Fruit fly (Drosophila melanogaster): ENCODE results near the gene CG13843.
A peak's percentile ranks its signal among the peaks of the same experiment; 100 is the strongest.

Gene CG13843

DNA sequence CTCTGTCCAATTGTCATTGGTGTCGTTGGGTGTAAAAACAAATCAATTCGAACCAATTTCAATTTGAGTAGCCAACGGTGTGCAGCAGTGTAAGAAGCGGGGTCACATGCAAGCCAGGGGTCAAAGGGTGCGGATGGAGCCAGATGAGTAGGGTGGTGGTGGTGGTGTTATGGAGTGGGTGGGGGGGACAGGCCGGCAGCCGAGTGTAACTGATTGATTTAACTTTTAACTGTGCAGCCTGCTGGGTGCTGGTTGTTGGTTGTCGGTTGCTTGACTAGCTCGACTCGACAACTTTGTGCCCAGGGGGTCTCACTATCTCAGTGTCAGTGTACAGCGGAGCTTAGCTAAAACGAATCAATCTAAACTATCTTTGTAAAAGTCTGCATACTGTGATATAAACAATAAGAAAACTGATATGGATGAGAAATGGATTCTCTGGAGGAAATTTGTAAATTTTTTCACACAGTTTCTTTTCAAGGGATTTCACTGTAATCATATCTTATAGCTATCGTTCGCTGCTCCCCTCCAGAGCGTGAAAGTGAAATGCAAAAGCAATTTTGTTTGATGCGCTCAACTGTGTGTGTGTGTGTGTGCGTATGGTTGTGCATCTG is 11.8 kb upstream of the CG13843 start (continued):
- TF ChIP-seq CG3919 (GFP tag; optimal IDR thresholded peaks at IDR 0.05) (peak; percentile 68), CG4318 (GFP tag; optimal IDR thresholded peaks at IDR 0.05) (no peak), Gug (GFP tag; IDR thresholded peaks at IDR 0.05) (peak; percentile 77), CG3032 (tag; optimal IDR thresholded peaks at IDR 0.05) (no peak)

- TF ChIP-seq pdm3 (GFP tag; optimal IDR thresholded peaks at IDR 0.05) (no peak), spab (GFP tag; optimal IDR thresholded peaks at IDR 0.05) (no peak), lz (GFP tag; optimal IDR thresholded peaks at IDR 0.05) (no peak), eg (GFP tag; IDR thresholded peaks at IDR 0.05) (no peak), CG8319 (GFP tag; optimal IDR thresholded peaks at IDR 0.05) (no peak), CG8632 (GFP tag; optimal IDR thresholded peaks at IDR 0.05) (no peak), Gug (GFP tag; IDR thresholded peaks at IDR 0.05) (no peak), CG10669 (GFP tag; optimal IDR thresholded peaks at IDR 0.05) (no peak), CG11902 (GFP tag; optimal IDR thresholded peaks at IDR 0.05) (no peak)
These were observed 10.5 kb upstream of the CG13843 start for dm6 chr3R:22598759-22599158.

- no peak for TF ChIP-seq salr (GFP tag; optimal IDR thresholded peaks at IDR 0.05)
- no peak for TF ChIP-seq fd59A (GFP tag; optimal IDR thresholded peaks at IDR 0.05)
These were observed 6.5 kb upstream of the CG13843 start for dm6 chr3R:22602783-22603182.

DNA sequence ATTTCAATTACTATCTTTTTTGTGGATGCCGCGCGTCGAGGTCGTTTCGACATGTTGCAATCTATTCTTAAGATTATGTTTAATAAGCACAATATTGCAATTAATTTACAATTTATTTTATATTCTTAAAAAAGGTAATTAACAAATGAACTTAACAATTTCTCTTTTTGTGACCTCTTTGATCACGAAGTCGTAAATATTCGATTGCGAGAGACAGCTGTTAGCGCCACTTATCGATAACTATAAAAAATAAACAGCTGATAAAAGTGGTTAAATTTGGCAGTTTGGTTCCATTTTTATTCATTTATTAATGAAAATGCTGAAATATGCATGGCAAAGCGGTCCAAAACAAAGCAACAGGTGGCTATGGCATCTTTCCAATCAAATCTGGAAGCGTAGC is 4.2 kb downstream of the CG13843 start, which contains the start of the genes CG31156 and mRRF2:
Gene CG31156 (minus strand): TSS at position 209 of the 400 bp plus-strand sequence.
Gene mRRF2 (plus strand): TSS at position 239 of the 400 bp plus-strand sequence.
- TF ChIP-seq Hr38 (GFP tag; optimal IDR thresholded peaks at IDR 0.05) (no peak), CG6808 (GFP tag; optimal IDR thresholded peaks at IDR 0.05) (no peak), Gug (GFP tag; IDR thresholded peaks at IDR 0.05) (no peak), topi (GFP tag; optimal IDR thresholded peaks at IDR 0.05) (no peak), CG7368 (GFP tag; optimal IDR thresholded peaks at IDR 0.05) (no peak), Sox15 (GFP tag; optimal IDR thresholded peaks at IDR 0.05) (no peak), salr (GFP tag; optimal IDR thresholded peaks at IDR 0.05) (no peak), CG6792 (GFP tag; optimal IDR thresholded peaks at IDR 0.05) (no peak), esn (GFP tag; optimal IDR thresholded peaks at IDR 0.05) (no peak), CG31627 (GFP tag; optimal IDR thresholded peaks at IDR 0.05) (no peak), CG6854 (GFP tag; optimal IDR thresholded peaks at IDR 0.05) (no peak), acj6 (GFP tag; optimal IDR thresholded peaks at IDR 0.05) (no peak), cyc (GFP tag; optimal IDR thresholded peaks at IDR 0.05) (no peak), Eip75B (GFP tag; optimal IDR thresholded peaks at IDR 0.05) (no peak), net (GFP tag; optimal IDR thresholded peaks at IDR 0.05) (no peak)

- TF ChIP-seq Gug (GFP tag; IDR thresholded peaks at IDR 0.05) = no peak
- TF ChIP-seq CG9139 (GFP tag; optimal IDR thresholded peaks at IDR 0.05) = no peak
- no peak for TF ChIP-seq CG6792 (GFP tag; optimal IDR thresholded peaks at IDR 0.05)
- TF ChIP-seq Sox14 (GFP tag; optimal IDR thresholded peaks at IDR 0.05) = no peak
- TF ChIP-seq CG16779 (tag; optimal IDR thresholded peaks at IDR 0.05) = no peak
- TF ChIP-seq OdsH (GFP tag; optimal IDR thresholded peaks at IDR 0.05) = no peak
- TF ChIP-seq dsx (GFP tag; optimal IDR thresholded peaks at IDR 0.05; ENCODE audit: poor library complexity, severe bottlenecking) = no peak
- no peak for TF ChIP-seq CG3919 (GFP tag; optimal IDR thresholded peaks at IDR 0.05)
- no peak for TF ChIP-seq acj6 (GFP tag; optimal IDR thresholded peaks at IDR 0.05)
- no peak for TF ChIP-seq CG11762 (GFP tag; optimal IDR thresholded peaks at IDR 0.05; ENCODE audit: insufficient read depth)
- no peak for TF ChIP-seq Hr39 (GFP tag; optimal IDR thresholded peaks at IDR 0.05)
- TF ChIP-seq CG6808 (GFP tag; optimal IDR thresholded peaks at IDR 0.05) = no peak
- no peak for TF ChIP-seq Hr38 (GFP tag; optimal IDR thresholded peaks at IDR 0.05)
- no peak for TF ChIP-seq salr (GFP tag; optimal IDR thresholded peaks at IDR 0.05)
- TF ChIP-seq CG6163 (GFP tag; IDR thresholded peaks at IDR 0.05) = no peak
- no peak for TF ChIP-seq CG8119 (GFP tag; IDR thresholded peaks at IDR 0.05)
- no peak for TF ChIP-seq CG11294 (GFP tag; IDR thresholded peaks at IDR 0.05)
These were observed 6.9 kb downstream of the CG13843 start, which contains the start of gene CG31161 for dm6 chr3R:22616211-22616610. Gene CG31161 (plus strand): TSS chr3R:22616511.

Measured in whole organism, prepupa.